Worm (Caenorhabditis elegans) whole organism, late embryonic: Measurements from ENCODE around the gene C14B1.12.

ENCODE experiments used
- C08G9.2 ChIP-seq: sonication (generic microtip); optimal IDR thresholded peaks from 2 replicates; lab custom pipeline; 2016; ENCODE audit warnings: mild to moderate bottlenecking, missing genetic modification characterization, moderate library complexity, missing compliant biosample characterization
- C38D4.7 ChIP-seq: fragments of 200-800 bp; sonication (Bioruptor generic); optimal IDR thresholded peaks from 2 replicates; lab custom pipeline; 2018; ENCODE audit warnings: mild to moderate bottlenecking, missing genetic modification characterization, moderate library complexity, missing compliant biosample characterization
- K09A11.1 ChIP-seq: sonication (generic microtip); optimal IDR thresholded peaks from 2 replicates; lab custom pipeline; 2017; ENCODE audit warnings: antibody characterized with exemption, mild to moderate bottlenecking, missing genetic modification characterization, missing compliant biosample characterization; ENCODE audit not compliant: insufficient read depth
- T23F11.4 ChIP-seq: fragments of 200-800 bp; sonication (Bioruptor generic); optimal IDR thresholded peaks from 2 replicates; lab custom pipeline; 2018; ENCODE audit warnings: mild to moderate bottlenecking, missing genetic modification characterization, missing compliant biosample characterization
- ama-1 ChIP-seq: fragments of 150-350 bp; optimal IDR thresholded peaks from 2 replicates; lab custom pipeline; 2014
- ceh-14 ChIP-seq: sonication (generic microtip); optimal IDR thresholded peaks from 2 replicates; lab custom pipeline; 2016; ENCODE audit warnings: missing genotype, missing genetic modification characterization, missing compliant biosample characterization
- ceh-2 ChIP-seq: sonication (generic microtip); optimal IDR thresholded peaks from 2 replicates; lab custom pipeline; 2016; ENCODE audit warnings: missing genotype, missing genetic modification characterization, missing compliant biosample characterization
- ceh-22 ChIP-seq: sonication (generic microtip); optimal IDR thresholded peaks from 2 replicates; lab custom pipeline; 2017; ENCODE audit warnings: missing biosample characterization, missing genetic modification characterization
- ceh-24 ChIP-seq: sonication (generic microtip); optimal IDR thresholded peaks from 2 replicates; lab custom pipeline; 2016; ENCODE audit warnings: mild to moderate bottlenecking, missing genetic modification characterization, missing compliant biosample characterization
- ceh-30 ChIP-seq: fragments of 150-350 bp; optimal IDR thresholded peaks from 2 replicates; lab custom pipeline; 2014; ENCODE audit warnings: missing biosample characterization, missing genetic modification characterization
- ceh-31 ChIP-seq: sonication (generic microtip); optimal IDR thresholded peaks from 2 replicates; lab custom pipeline; 2016; ENCODE audit warnings: missing genetic modification characterization, missing compliant biosample characterization
- ceh-45 ChIP-seq: fragments of 200-800 bp; sonication (Bioruptor generic); IDR thresholded peaks from 2 replicates; pipeline ENCODE4 v1.3.6; 2022; ENCODE audit warnings: missing genetic modification reagents, missing genetic modification characterization, missing compliant biosample characterization
- che-1 ChIP-seq: sonication (generic microtip); optimal IDR thresholded peaks from 2 replicates; lab custom pipeline; 2016; ENCODE audit warnings: mild to moderate bottlenecking, missing genetic modification characterization, missing compliant biosample characterization
- dve-1 ChIP-seq: sonication (generic microtip); optimal IDR thresholded peaks from 2 replicates; lab custom pipeline; 2017; ENCODE audit warnings: antibody characterized with exemption, mild to moderate bottlenecking, missing genetic modification characterization, missing compliant biosample characterization
- ets-4 ChIP-seq: sonication (generic microtip); optimal IDR thresholded peaks from 2 replicates; lab custom pipeline; 2016; ENCODE audit warnings: missing genetic modification characterization, missing compliant biosample characterization
- eyg-1 ChIP-seq: sonication (generic microtip); optimal IDR thresholded peaks from 2 replicates; lab custom pipeline; 2016; ENCODE audit warnings: missing genotype, missing genetic modification characterization, missing compliant biosample characterization
- fkh-10 ChIP-seq: fragments of 150-350 bp; optimal IDR thresholded peaks from 2 replicates; lab custom pipeline; 2014; ENCODE audit warnings: missing biosample characterization, missing genetic modification reagents, missing genetic modification characterization
- hlh-30 ChIP-seq: sonication (generic microtip); optimal IDR thresholded peaks from 2 replicates; lab custom pipeline; 2017; ENCODE audit warnings: antibody characterized with exemption, missing genetic modification characterization, missing compliant biosample characterization; ENCODE audit not compliant: insufficient read depth
- hlh-6 ChIP-seq: sonication (generic microtip); optimal IDR thresholded peaks from 2 replicates; lab custom pipeline; 2016; ENCODE audit warnings: missing genotype, missing genetic modification characterization, missing compliant biosample characterization
- nfya-1 ChIP-seq: sonication (generic microtip); optimal IDR thresholded peaks from 2 replicates; lab custom pipeline; 2017; ENCODE audit warnings: missing genetic modification characterization, mild to moderate bottlenecking, missing compliant biosample characterization, antibody characterized with exemption, moderate library complexity
- nhr-11 ChIP-seq: fragments of 150-350 bp; optimal IDR thresholded peaks from 2 replicates; lab custom pipeline; 2014; ENCODE audit warnings: missing biosample characterization, missing genetic modification characterization
- nhr-232 ChIP-seq: sonication (generic microtip); optimal IDR thresholded peaks from 2 replicates; lab custom pipeline; 2016; ENCODE audit warnings: missing genetic modification characterization, missing compliant biosample characterization
- npax-4 ChIP-seq: sonication (generic microtip); optimal IDR thresholded peaks from 2 replicates; lab custom pipeline; 2016; ENCODE audit warnings: missing genetic modification characterization, missing compliant biosample characterization
- pag-3 ChIP-seq: sonication (generic microtip); optimal IDR thresholded peaks from 2 replicates; lab custom pipeline; 2016; ENCODE audit warnings: missing compliant biosample characterization, missing genetic modification characterization, borderline replicate concordance
- pha-2 ChIP-seq: sonication (generic microtip); optimal IDR thresholded peaks from 2 replicates; lab custom pipeline; 2017; ENCODE audit warnings: mild to moderate bottlenecking, missing genetic modification characterization, missing compliant biosample characterization
- pha-4 ChIP-seq: fragments of 150-350 bp; optimal IDR thresholded peaks from 2 replicates; lab custom pipeline; 2018; ENCODE audit warnings: missing biosample characterization, missing genetic modification reagents, missing genetic modification characterization
- pros-1 ChIP-seq: fragments of 150-350 bp; optimal IDR thresholded peaks from 2 replicates; lab custom pipeline; 2014; ENCODE audit warnings: missing biosample characterization, missing genetic modification reagents, missing genetic modification characterization
- sdc-2 ChIP-seq: sonication (generic microtip); optimal IDR thresholded peaks from 2 replicates; lab custom pipeline; 2016; ENCODE audit warnings: missing genotype, missing genetic modification characterization, missing compliant biosample characterization
- sox-2 ChIP-seq: fragments of 200-800 bp; sonication (Bioruptor generic); IDR thresholded peaks from 2 replicates; pipeline ENCODE4 v1.3.6; 2022; ENCODE audit warnings: missing genetic modification reagents, missing genetic modification characterization, missing compliant biosample characterization
- tbx-2 ChIP-seq: sonication (generic microtip); optimal IDR thresholded peaks from 2 replicates; lab custom pipeline; 2016; ENCODE audit warnings: missing genetic modification characterization, missing compliant biosample characterization
- ttx-3 ChIP-seq: sonication (generic microtip); optimal IDR thresholded peaks from 2 replicates; lab custom pipeline; 2016; ENCODE audit warnings: missing genetic modification reagents, missing genetic modification characterization, missing compliant biosample characterization
- unc-86 ChIP-seq: sonication (generic microtip); optimal IDR thresholded peaks from 2 replicates; lab custom pipeline; 2016; ENCODE audit warnings: missing genetic modification characterization, missing compliant biosample characterization
- zip-5 ChIP-seq: sonication (generic microtip); optimal IDR thresholded peaks from 2 replicates; lab custom pipeline; 2016; ENCODE audit warnings: missing genetic modification characterization, missing compliant biosample characterization

The C14B1.12 gene

ce11 chrIII:3703397-3703796 lies 21.4 kb downstream of the C14B1.12 start, which contains the start of gene C14B1.3:
C14B1.3 (plus strand) TSS chrIII:3703564.
- TF ChIP-seq ceh-31 (tag; lab: Kevin White, UChicago) = no peak
- no peak for TF ChIP-seq ceh-14 (tag; lab: Kevin White, UChicago)
- TF ChIP-seq ceh-24 (tag; lab: Kevin White, UChicago) = no peak
- TF ChIP-seq ceh-45 = no peak
- TF ChIP-seq hlh-30 (tag; lab: Kevin White, UChicago) = peak; percentile 45

DNA sequence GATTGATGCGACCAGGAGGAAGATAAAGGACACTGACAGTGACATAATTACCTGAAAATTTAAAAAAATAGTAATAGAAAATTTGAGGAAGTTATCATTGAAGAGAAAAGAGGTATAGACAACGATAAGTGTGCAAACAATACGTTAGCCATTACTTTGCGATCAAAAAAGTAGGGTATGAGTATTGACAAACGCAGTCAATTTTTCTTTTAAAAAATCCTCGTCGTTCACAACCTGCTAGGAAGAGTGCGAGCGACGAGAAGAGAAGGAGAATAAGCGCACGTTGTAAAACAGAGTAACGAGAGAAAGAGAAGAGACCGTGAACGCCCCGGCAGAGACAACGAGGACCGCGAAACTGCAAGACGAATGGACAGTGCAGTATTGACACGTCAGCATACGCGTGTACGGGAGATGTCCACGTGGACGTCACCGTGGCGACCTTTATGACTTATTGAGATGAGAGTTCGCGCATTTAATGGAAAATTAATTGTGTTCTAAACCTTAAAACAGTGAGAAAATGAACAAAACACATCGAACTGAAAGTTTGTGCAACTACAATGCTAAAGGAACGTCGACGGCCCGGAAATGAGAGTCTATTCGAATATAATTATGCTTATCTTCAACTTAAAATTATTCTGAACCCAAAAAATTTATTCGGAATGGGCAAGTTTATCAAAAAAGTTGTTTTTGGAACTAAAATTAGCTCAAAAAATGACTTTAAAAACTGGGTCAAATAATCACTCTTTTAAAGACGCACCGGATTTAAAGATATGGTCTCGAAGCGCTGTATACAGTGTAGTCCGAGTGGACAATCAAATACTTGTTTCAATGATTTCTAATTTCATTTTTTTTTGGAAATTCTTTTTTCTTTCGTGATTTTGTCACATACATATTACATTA lies 23.1 kb downstream of the C14B1.12 start, which contains the start of the genes pdi-1 and C14B1.2:
Gene pdi-1 (minus strand): TSS at position 51 of the 900 bp plus-strand sequence.
Gene C14B1.2 (plus strand): TSS at position 850 of the 900 bp plus-strand sequence.
- peak; percentile 34 for TF ChIP-seq tbx-2
- peak; percentile 47 for TF ChIP-seq ceh-31 (tag; lab: Kevin White, UChicago)
- TF ChIP-seq hlh-6 (tag; lab: Kevin White, UChicago) = no peak
- TF ChIP-seq ama-1 = no peak
- TF ChIP-seq pag-3 (tag; lab: Kevin White, UChicago) = no peak
- peak; percentile 56 for TF ChIP-seq nfya-1

ce11 chrIII:3699275-3699674 lies 25.5 kb downstream of the C14B1.12 start, which contains the start of gene cyn-9:
cyn-9 (minus strand) TSS chrIII:3699640.
- TF ChIP-seq eyg-1 (tag; lab: Kevin White, UChicago) (no peak), K09A11.1 (no peak)

DNA sequence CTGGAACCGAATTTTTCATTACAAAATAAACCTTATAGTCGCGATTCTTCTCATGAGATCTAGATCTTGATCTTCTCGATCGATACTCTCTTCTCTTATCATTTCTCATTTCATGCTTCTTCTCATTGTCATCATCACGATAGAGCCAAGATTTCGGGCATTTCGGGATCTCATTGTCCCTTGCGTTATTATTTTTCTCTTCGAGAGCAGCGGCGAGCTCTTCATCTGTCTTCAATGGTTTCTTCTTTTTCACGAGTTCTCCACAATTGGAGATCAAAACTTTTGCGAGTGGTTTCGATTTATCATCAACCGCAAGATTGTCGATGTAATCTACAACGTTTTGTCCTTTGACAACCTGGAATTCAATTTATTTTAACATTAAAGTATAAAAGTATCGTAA lies 26.4 kb downstream of the C14B1.12 start:
- TF ChIP-seq nhr-11 (tag; lab: Kevin White, UChicago) (no peak), ttx-3 (tag; lab: Kevin White, UChicago) (no peak), ceh-22 (tag; lab: Kevin White, UChicago) (no peak), sox-2 (GFP tag; lab: Robert Waterston, UW) (no peak), dve-1 (tag; lab: Kevin White, UChicago) (no peak), zip-5 (tag; lab: Kevin White, UChicago) (no peak), che-1 (no peak), C38D4.7 (GFP tag; lab: Kevin White, UChicago) (no peak), K09A11.1 (no peak), ceh-30 (tag; lab: Kevin White, UChicago) (no peak), ets-4 (tag; lab: Kevin White, UChicago) (no peak), sdc-2 (tag; lab: Kevin White, UChicago) (no peak), nfya-1 (no peak), pha-4 (no peak), pag-3 (tag; lab: Kevin White, UChicago) (no peak), nhr-232 (no peak), T23F11.4 (GFP tag; lab: Kevin White, UChicago) (no peak)
- TF ChIP-seq, all 69 proteins: peak for 0

DNA sequence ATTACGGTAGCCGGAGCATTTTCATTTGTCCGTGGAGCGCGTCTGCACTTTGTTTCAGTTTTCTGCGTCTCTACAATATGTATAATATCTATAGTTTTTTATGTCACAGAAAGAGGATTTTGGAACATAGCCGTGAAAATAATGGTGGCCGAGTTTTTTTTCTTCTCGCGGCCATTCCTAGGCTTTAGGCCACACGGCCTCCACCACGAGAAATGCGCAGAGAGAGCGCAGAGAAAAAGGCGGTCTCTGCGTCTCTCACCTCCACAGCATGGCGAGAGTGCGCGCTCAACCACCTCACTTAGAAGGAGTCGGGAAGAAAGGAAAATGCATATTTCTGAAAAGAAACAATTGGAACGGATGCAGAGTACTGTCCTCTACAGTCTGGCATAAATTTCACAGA lies 29.4 kb downstream of the C14B1.12 start:
- TF ChIP-seq ceh-31 (tag; lab: Kevin White, UChicago) (peak; percentile 44), C08G9.2 (tag; lab: Kevin White, UChicago) (peak; percentile 21), sox-2 (GFP tag; lab: Robert Waterston, UW) (0 out of 2 replicates have a peak, but pooled peaks have one; percentile 19), ceh-2 (tag; lab: Kevin White, UChicago) (peak; percentile 22), ets-4 (tag; lab: Kevin White, UChicago) (peak; percentile 5)
- TF ChIP-seq, all 69 proteins: peak for 5; not testable (repeated sequence) for 64

DNA sequence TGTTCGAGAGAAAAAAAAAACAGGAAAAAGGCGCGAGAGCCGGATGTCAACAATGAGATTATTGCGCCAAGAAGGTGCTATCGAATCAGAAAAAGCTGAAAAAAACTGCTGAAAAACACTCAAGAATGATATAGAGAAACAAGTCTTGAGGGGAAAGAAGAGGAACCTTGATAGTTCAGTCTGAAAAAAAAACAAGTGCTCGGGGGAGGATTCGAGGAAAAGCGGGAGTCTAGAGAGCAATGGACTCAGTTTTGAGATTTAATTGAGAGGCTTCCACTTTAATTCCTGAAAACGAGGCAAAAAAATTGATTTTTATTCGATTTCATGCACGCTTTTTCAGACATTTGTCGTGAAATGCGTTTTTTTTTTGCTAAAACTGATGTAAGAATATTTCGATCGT lies 30.2 kb downstream of the C14B1.12 start, which contains the start of gene npr-15:
Gene npr-15 (minus strand): TSS at position 101 of the 400 bp plus-strand sequence.
- TF ChIP-seq hlh-6 (tag; lab: Kevin White, UChicago) (no peak), ceh-14 (tag; lab: Kevin White, UChicago) (no peak), ceh-2 (tag; lab: Kevin White, UChicago) (no peak), sdc-2 (tag; lab: Kevin White, UChicago) (no peak), ets-4 (tag; lab: Kevin White, UChicago) (no peak), fkh-10 (no peak), pros-1 (no peak), pha-2 (tag; lab: Kevin White, UChicago) (no peak), npax-4 (tag; lab: Kevin White, UChicago) (no peak), unc-86 (no peak), zip-5 (tag; lab: Kevin White, UChicago) (no peak)
